Fruit fly (Drosophila melanogaster) whole organism, pupa: ENCODE measurements around the gene Ir75a.
"Not testable (repeated sequence)": the region's sequence is repeated elsewhere in the genome, so short reads cannot be mapped to it uniquely, and the experiment has no call there.

Experiments
- CG10348 ChIP-seq: fragments of 200-800 bp; sonication (Bioruptor generic); IDR thresholded peaks from 2 replicates; pipeline ENCODE4 v1.3.6; 2022; ENCODE audit warnings: missing biosample characterization, missing genetic modification characterization
- CG12605 ChIP-seq: fragments of 200-800 bp; sonication (Bioruptor generic); IDR thresholded peaks from 2 replicates; pipeline ENCODE4 v1.3.6; 2022; ENCODE audit warnings: missing biosample characterization, missing genetic modification characterization
- CG13204 ChIP-seq: fragments of 200-800 bp; sonication (Bioruptor generic); optimal IDR thresholded peaks from 2 replicates; lab custom pipeline; 2018; ENCODE audit warnings: missing biosample characterization, mild to moderate bottlenecking, missing genetic modification characterization, moderate library complexity
- CG14655 ChIP-seq: fragments of 200-800 bp; sonication (Bioruptor generic); optimal IDR thresholded peaks from 3 replicates; lab custom pipeline; 2017; ENCODE audit warnings: mild to moderate bottlenecking, missing biosample characterization, missing genetic modification reagents, missing genetic modification characterization
- CG15710 ChIP-seq: fragments of 200-800 bp; sonication (Bioruptor generic); optimal IDR thresholded peaks from 2 replicates; lab custom pipeline; 2018; ENCODE audit warnings: missing biosample characterization, mild to moderate bottlenecking, missing genetic modification characterization, moderate library complexity
- CG17806 ChIP-seq: fragments of 200-800 bp; sonication (Bioruptor generic); optimal IDR thresholded peaks from 2 replicates; lab custom pipeline; 2018; ENCODE audit warnings: missing biosample characterization, mild to moderate bottlenecking, missing genetic modification characterization, moderate library complexity
- CG32121 ChIP-seq: fragments of 200-800 bp; sonication (Bioruptor generic); IDR thresholded peaks from 2 replicates; pipeline ENCODE4 v1.3.6; 2022; ENCODE audit warnings: missing biosample characterization, missing genetic modification characterization
- CG34367 ChIP-seq: fragments of 200-800 bp; sonication (Bioruptor generic); optimal IDR thresholded peaks from 2 replicates; lab custom pipeline; 2018; ENCODE audit warnings: missing biosample characterization, mild to moderate bottlenecking, missing genetic modification characterization
- CG4496 ChIP-seq: fragments of 200-800 bp; sonication (Bioruptor generic); IDR thresholded peaks from 3 replicates; pipeline ENCODE4 v1.3.6; 2022; ENCODE audit warnings: missing biosample characterization, missing genetic modification characterization
- CG8159 ChIP-seq: fragments of 200-800 bp; sonication (Bioruptor generic); optimal IDR thresholded peaks from 3 replicates; lab custom pipeline; 2018; ENCODE audit warnings: missing biosample characterization, mild to moderate bottlenecking, missing genetic modification characterization, moderate library complexity
- CG8301 ChIP-seq: fragments of 200-800 bp; sonication (Bioruptor generic); optimal IDR thresholded peaks from 2 replicates; lab custom pipeline; 2018; ENCODE audit warnings: missing biosample characterization, mild to moderate bottlenecking, missing genetic modification characterization
- CG9948 ChIP-seq: fragments of 200-800 bp; sonication (Bioruptor generic); optimal IDR thresholded peaks from 2 replicates; lab custom pipeline; 2018; ENCODE audit warnings: missing biosample characterization, mild to moderate bottlenecking, missing genetic modification characterization, moderate library complexity
- D1 ChIP-seq: fragments of 200-800 bp; sonication (Bioruptor generic); optimal IDR thresholded peaks from 2 replicates; lab custom pipeline; 2018; ENCODE audit warnings: missing biosample characterization, mild to moderate bottlenecking, missing genetic modification characterization, moderate library complexity
- EcR ChIP-seq: fragments of 200-800 bp; sonication (Bioruptor generic); optimal IDR thresholded peaks from 3 replicates; lab custom pipeline; 2019; ENCODE audit warnings: missing biosample characterization, missing genetic modification characterization, mild to moderate bottlenecking, moderate library complexity, missing genetic modification reagents
- Ets98B ChIP-seq: fragments of 200-800 bp; sonication (Bioruptor generic); IDR thresholded peaks from 2 replicates; pipeline ENCODE4 v1.3.6; 2022; ENCODE audit warnings: missing biosample characterization, missing genetic modification characterization
- Pif1A ChIP-seq: fragments of 200-800 bp; sonication (Bioruptor generic); optimal IDR thresholded peaks from 3 replicates; lab custom pipeline; 2016; ENCODE audit warnings: missing biosample characterization, missing genetic modification characterization
- Pif1B ChIP-seq: fragments of 200-800 bp; sonication (Bioruptor generic); optimal IDR thresholded peaks from 3 replicates; lab custom pipeline; 2016; ENCODE audit warnings: missing biosample characterization, missing genetic modification characterization
- Snoo ChIP-seq: fragments of 200-800 bp; sonication (Bioruptor generic); optimal IDR thresholded peaks from 3 replicates; lab custom pipeline; 2017; ENCODE audit warnings: missing biosample characterization, mild to moderate bottlenecking, missing genetic modification characterization, inconsistent platforms
- fd96Ca ChIP-seq: fragments of 200-800 bp; sonication (Bioruptor generic); IDR thresholded peaks from 3 replicates; pipeline ENCODE4 v1.3.6; 2022; ENCODE audit warnings: missing biosample characterization, missing genetic modification characterization
- gl ChIP-seq: fragments of 200-800 bp; sonication (Bioruptor generic); optimal IDR thresholded peaks from 2 replicates; lab custom pipeline; 2018; ENCODE audit warnings: missing biosample characterization, mild to moderate bottlenecking, missing genetic modification characterization
- rn ChIP-seq: fragments of 200-800 bp; sonication (Bioruptor generic); IDR thresholded peaks from 2 replicates; pipeline ENCODE4 v1.3.6; 2022; ENCODE audit warnings: missing biosample characterization, missing genetic modification characterization

Ir75a gene

dm6 chr3L:17817821-17818220 lies at the start of gene Ir75a:
Gene Ir75a, minus strand, starts transcription at chr3L:17817921.
- TF ChIP-seq rn (GFP tag; lab: Robert Waterston, UW) (no peak), CG10348 (GFP tag; lab: Robert Waterston, UW) (no peak), D1 (tag; lab: Kevin White, UChicago) (no peak), EcR (GFP tag; lab: Kevin White, UChicago) (no peak), Pif1B (GFP tag; lab: Kevin White, UChicago) (no peak), CG4496 (GFP tag; lab: Robert Waterston, UW) (no peak), CG9948 (no peak), fd96Ca (GFP tag; lab: Robert Waterston, UW) (no peak), Snoo (tag; lab: Kevin White, UChicago) (no peak), CG15710 (no peak), CG12605 (GFP tag; lab: Robert Waterston, UW) (no peak)

- TF ChIP-seq Snoo (tag; lab: Kevin White, UChicago); Pif1B (GFP tag; lab: Kevin White, UChicago); CG10348 (GFP tag; lab: Robert Waterston, UW): not testable (repeated sequence)
These were observed 40.5 kb upstream of the Ir75a start, which contains the start of gene CG34002 for dm6 chr3L:17858174-17858573. Gene CG34002, plus strand, starts transcription at chr3L:17858474.

DNA sequence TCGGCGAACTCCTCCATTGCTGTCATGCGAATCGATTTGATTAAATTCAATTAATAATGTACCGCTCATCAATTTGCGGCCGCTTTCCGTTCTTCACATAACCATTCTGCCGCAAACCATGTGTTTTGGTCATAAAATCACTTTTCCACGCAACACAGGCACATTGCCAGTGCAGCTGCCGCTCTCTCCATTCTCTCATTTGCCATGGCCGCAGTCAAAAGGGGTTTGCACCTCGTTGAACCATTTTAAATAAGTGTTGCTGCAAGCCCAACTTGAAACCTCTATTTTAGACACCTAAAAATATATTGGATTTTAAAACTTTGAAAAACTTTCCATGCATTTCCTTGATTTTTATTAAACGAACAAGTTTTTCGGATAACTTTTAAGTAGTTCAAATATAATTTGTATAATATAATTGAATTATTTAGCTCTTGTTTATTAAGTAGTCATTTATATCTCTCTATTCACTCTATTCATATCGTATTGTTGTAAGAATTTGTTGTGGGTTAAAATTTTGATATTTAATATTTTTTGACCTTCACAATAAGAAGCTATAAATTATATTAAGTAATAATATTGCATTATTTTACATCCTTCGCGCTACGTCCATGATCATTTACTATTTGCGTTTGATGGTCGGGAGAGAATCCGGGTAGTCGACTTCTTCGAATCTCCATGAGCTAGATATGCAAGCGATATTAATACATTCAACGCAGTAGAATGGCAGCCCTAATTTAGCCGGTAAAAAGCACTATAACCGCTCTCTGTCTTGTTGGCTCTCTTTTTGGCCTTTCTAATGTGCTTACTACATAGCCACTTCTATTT lies 39.1 kb upstream of the Ir75a start, which contains the start of gene CG5535:
Gene CG5535, minus strand, starts transcription at position 140 of the 825 bp plus-strand sequence.
- peak; percentile 93 for TF ChIP-seq CG14655 (GFP tag; lab: Kevin White, UChicago)
- no peak for TF ChIP-seq rn (GFP tag; lab: Robert Waterston, UW)
- TF ChIP-seq CG13204 (GFP tag; lab: Kevin White, UChicago): no peak
- peak; percentile 85 for TF ChIP-seq CG8159
- TF ChIP-seq gl: no peak
- TF ChIP-seq CG34367 (tag; lab: Kevin White, UChicago): peak; percentile 47
- TF ChIP-seq CG17806: peak; percentile 46
- no peak for TF ChIP-seq EcR (GFP tag; lab: Kevin White, UChicago)
- peak; percentile 71 for TF ChIP-seq CG4496 (GFP tag; lab: Robert Waterston, UW)
- no peak for TF ChIP-seq Pif1A (GFP tag; lab: Kevin White, UChicago)
- peak; percentile 85 for TF ChIP-seq Ets98B (GFP tag; lab: Robert Waterston, UW)
- TF ChIP-seq D1 (tag; lab: Kevin White, UChicago): peak; percentile 40
- peak; percentile 41 for TF ChIP-seq Snoo (tag; lab: Kevin White, UChicago)
- TF ChIP-seq CG10348 (GFP tag; lab: Robert Waterston, UW): 0 out of 2 replicates have a peak, but pooled peaks have one; percentile 9
- TF ChIP-seq CG12605 (GFP tag; lab: Robert Waterston, UW): peak; percentile 52; the same call in 1 of the 2 replicates
- peak; percentile 46 for TF ChIP-seq Pif1B (GFP tag; lab: Kevin White, UChicago)
- peak; percentile 83 for TF ChIP-seq CG9948
- TF ChIP-seq CG15710: peak; percentile 78
- TF ChIP-seq fd96Ca (GFP tag; lab: Robert Waterston, UW): peak; percentile 81
- peak; percentile 79 for TF ChIP-seq CG8301 (tag; lab: Kevin White, UChicago)
- peak; percentile 50; the same call in 1 of the 2 replicates for TF ChIP-seq CG32121 (GFP tag; lab: Robert Waterston, UW)
- TF ChIP-seq, all 21 proteins: peak for 16

DNA sequence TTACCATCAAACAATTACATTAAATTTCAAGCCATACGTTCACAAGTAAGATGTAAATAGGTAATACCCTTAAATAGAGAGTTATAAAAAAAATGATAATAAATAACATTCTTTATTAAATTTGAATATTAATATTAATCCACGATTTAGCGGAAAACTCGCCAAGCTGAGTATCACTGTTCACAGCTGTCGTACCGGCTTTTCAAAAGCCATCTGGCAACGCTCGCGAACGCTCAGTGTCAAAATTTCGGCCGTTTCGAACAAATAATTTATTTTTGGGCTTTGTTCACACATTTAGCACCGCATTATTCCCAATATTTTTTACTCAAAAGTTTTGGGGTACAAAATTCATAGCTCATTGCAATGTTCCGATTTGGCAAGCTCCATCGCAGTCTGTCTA lies 31.8 kb upstream of the Ir75a start, which contains the start of gene TrpRS-m:
Gene TrpRS-m, plus strand, starts transcription at position 211 of the 400 bp plus-strand sequence.
- TF ChIP-seq CG34367 (tag; lab: Kevin White, UChicago) (no peak), Snoo (tag; lab: Kevin White, UChicago) (no peak), D1 (tag; lab: Kevin White, UChicago) (peak; percentile 53)

DNA sequence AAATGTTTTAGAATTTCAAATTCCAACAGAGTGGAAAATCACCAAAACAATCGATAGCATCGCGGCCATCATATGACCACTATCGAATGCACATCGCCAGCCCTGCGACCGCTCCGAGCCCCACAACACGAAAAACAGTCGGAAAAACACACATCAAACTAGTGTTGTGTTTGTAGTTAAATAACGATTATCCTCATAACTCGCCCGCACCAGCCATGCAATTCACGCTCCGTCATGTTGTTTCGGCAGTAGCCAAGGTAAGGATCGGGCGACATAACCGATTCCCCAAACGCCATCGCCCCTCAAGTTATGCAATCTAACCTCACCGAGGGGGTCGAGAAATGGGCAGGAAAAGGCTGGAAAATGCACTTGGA lies 29.2 kb upstream of the Ir75a start:
- 0 out of 3 replicates have a peak, but pooled peaks have one; percentile 27 for TF ChIP-seq CG4496 (GFP tag; lab: Robert Waterston, UW)
- no peak for TF ChIP-seq CG13204 (GFP tag; lab: Kevin White, UChicago)
- TF ChIP-seq, all 21 proteins: peak for 1

DNA sequence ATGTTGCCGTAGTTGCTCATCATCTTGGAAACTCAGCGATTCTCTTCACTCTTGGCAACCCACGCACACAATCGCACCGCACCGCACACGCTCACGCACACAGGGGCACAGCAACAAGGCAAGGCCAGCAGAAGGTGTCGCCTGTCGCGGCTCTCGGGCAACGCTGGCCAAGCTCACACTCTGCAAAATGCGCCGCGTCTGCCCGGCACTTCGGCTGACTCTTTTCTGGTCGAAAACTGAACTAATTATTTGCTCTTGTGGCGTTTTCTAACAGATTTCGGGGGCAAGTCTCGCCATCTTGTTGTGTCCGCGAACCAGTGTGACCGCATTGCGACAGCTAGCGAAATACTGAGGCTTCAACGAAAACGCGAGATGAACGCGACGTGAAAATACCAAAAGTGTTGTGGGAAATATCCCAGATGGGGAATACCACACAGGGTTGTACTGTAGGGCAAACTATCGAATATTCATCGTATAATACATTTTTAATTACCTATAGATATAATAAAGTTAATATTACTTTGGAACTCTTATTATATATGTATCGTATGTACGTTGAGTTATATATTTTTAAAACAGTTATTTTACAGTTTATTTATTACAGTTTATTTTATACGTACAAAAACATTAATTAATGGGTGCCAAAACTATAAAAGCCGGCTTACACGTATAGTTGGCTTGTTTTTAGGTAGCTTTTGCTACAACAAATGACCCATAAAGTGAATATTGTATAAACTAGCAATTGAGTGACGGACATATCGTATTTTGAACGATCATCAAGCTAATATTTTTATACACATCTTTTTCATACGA lies 28.7 kb upstream of the Ir75a start, which contains the start of the genes MED19 and CG7430:
Gene MED19, minus strand, starts transcription at position 333 of the 813 bp plus-strand sequence.
Gene CG7430, plus strand, starts transcription at position 748 of the 813 bp plus-strand sequence.
- TF ChIP-seq EcR (GFP tag; lab: Kevin White, UChicago): peak; percentile 87
- TF ChIP-seq CG4496 (GFP tag; lab: Robert Waterston, UW): peak; percentile 54; the same call in 2 of the 3 replicates
- TF ChIP-seq D1 (tag; lab: Kevin White, UChicago): no peak
- peak; percentile 24 for TF ChIP-seq gl
- TF ChIP-seq CG12605 (GFP tag; lab: Robert Waterston, UW): peak; percentile 29; the same call in 1 of the 2 replicates
